Fruit fly (Drosophila melanogaster) whole organism, embryonic: ENCODE data around the gene CG31633.

Experiments
- Atf6 ChIP-seq: fragments of 200-800 bp; sonication (Bioruptor generic); IDR thresholded peaks from 2 replicates; pipeline ENCODE4 v1.3.6; 2022; ENCODE audit warnings: missing biosample characterization, missing genetic modification characterization
- B-H1 ChIP-seq: fragments of 200-800 bp; sonication (Bioruptor generic); IDR thresholded peaks from 3 replicates; pipeline ENCODE4 v1.3.6; 2022; ENCODE audit warnings: missing biosample characterization, missing genetic modification characterization
- CG11696 ChIP-seq: fragments of 200-800 bp; sonication (Bioruptor generic); IDR thresholded peaks from 2 replicates; pipeline ENCODE4 v1.3.6; 2022; ENCODE audit warnings: missing biosample characterization, missing genetic modification characterization
- CG13287 ChIP-seq: fragments of 200-800 bp; sonication (Bioruptor generic); IDR thresholded peaks from 2 replicates; pipeline ENCODE4 v1.3.6; 2022; ENCODE audit warnings: missing biosample characterization, missing genetic modification characterization; ENCODE audit not compliant: partially characterized antibody
- CG13424 ChIP-seq: fragments of 200-800 bp; sonication (Bioruptor generic); optimal IDR thresholded peaks from 2 replicates; lab custom pipeline; 2019; ENCODE audit warnings: missing biosample characterization, mild to moderate bottlenecking, missing genetic modification characterization, moderate library complexity
- CG17568 ChIP-seq: fragments of 200-800 bp; sonication (Bioruptor generic); optimal IDR thresholded peaks from 2 replicates; lab custom pipeline; 2018; ENCODE audit warnings: missing biosample characterization, mild to moderate bottlenecking, missing genetic modification characterization, moderate library complexity
- CG17802 ChIP-seq: fragments of 200-800 bp; sonication (Bioruptor generic); optimal IDR thresholded peaks from 2 replicates; lab custom pipeline; 2018; ENCODE audit warnings: missing biosample characterization, mild to moderate bottlenecking, missing genetic modification characterization, moderate library complexity
- CG2712 ChIP-seq: fragments of 200-800 bp; optimal IDR thresholded peaks from 3 replicates; lab custom pipeline; 2019; ENCODE audit warnings: missing biosample characterization, mild to moderate bottlenecking, missing genetic modification characterization, moderate library complexity
- CG2875 ChIP-seq: fragments of 200-800 bp; sonication (Bioruptor generic); optimal IDR thresholded peaks from 2 replicates; lab custom pipeline; 2017; ENCODE audit warnings: missing biosample characterization, mild to moderate bottlenecking, missing genetic modification characterization, missing genetic modification reagents
- CG3726 ChIP-seq: fragments of 200-800 bp; sonication (Bioruptor generic); IDR thresholded peaks from 3 replicates; pipeline ENCODE4, ENCODE4 v1.3.6; 2022; ENCODE audit warnings: missing biosample characterization, missing genetic modification characterization
- CG4404 ChIP-seq: fragments of 200-800 bp; sonication (Bioruptor generic); IDR thresholded peaks from 2 replicates; pipeline ENCODE4 v1.3.6; 2022; ENCODE audit warnings: missing biosample characterization, missing genetic modification characterization
- CG4707 ChIP-seq: fragments of 200-800 bp; sonication (Bioruptor generic); optimal IDR thresholded peaks from 2 replicates; lab custom pipeline; 2018; ENCODE audit warnings: missing biosample characterization, mild to moderate bottlenecking, missing genetic modification characterization, moderate library complexity
- CG6272 ChIP-seq: fragments of 200-800 bp; sonication (Bioruptor generic); IDR thresholded peaks from 2 replicates; pipeline ENCODE4 v1.3.6; 2022; ENCODE audit warnings: missing biosample characterization, missing genetic modification characterization
- CG8359 ChIP-seq: fragments of 200-800 bp; sonication (Bioruptor generic); optimal IDR thresholded peaks from 2 replicates; lab custom pipeline; 2017; ENCODE audit warnings: missing biosample characterization, mild to moderate bottlenecking, missing genetic modification characterization, borderline replicate concordance
- CG9932 ChIP-seq: fragments of 200-800 bp; sonication (Bioruptor generic); IDR thresholded peaks from 2 replicates; pipeline ENCODE4 v1.3.6; 2022; ENCODE audit warnings: missing biosample characterization, missing genetic modification characterization
- D19B ChIP-seq: fragments of 200-800 bp; sonication (Bioruptor generic); optimal IDR thresholded peaks from 2 replicates; lab custom pipeline; 2017; ENCODE audit warnings: missing biosample characterization, mild to moderate bottlenecking, missing genetic modification characterization
- Doc2 ChIP-seq: fragments of 200-800 bp; sonication (Bioruptor generic); IDR thresholded peaks from 2 replicates; pipeline ENCODE4 v1.3.6; 2022; ENCODE audit warnings: missing biosample characterization, missing genetic modification characterization
- E2f1 ChIP-seq: fragments of 200-800 bp; sonication (Bioruptor generic); IDR thresholded peaks from 2 replicates; pipeline ENCODE4 v1.3.6; 2022; ENCODE audit warnings: missing biosample characterization, missing genetic modification characterization
- E2f2 ChIP-seq: fragments of 200-800 bp; sonication (Bioruptor generic); IDR thresholded peaks from 2 replicates; pipeline ENCODE4 v1.3.6; 2022; ENCODE audit warnings: missing biosample characterization, missing genetic modification characterization
- Ets97D ChIP-seq: fragments of 200-800 bp; sonication (Bioruptor generic); optimal IDR thresholded peaks from 3 replicates; lab custom pipeline; 2016; ENCODE audit warnings: missing biosample characterization, missing genetic modification characterization
- Fer2 ChIP-seq: fragments of 200-800 bp; sonication (Bioruptor generic); optimal IDR thresholded peaks from 2 replicates; lab custom pipeline; 2018; ENCODE audit warnings: missing biosample characterization, mild to moderate bottlenecking, missing genetic modification characterization, moderate library complexity
- MTF-1 ChIP-seq: fragments of 200-800 bp; sonication (Bioruptor generic); optimal IDR thresholded peaks from 2 replicates; lab custom pipeline; 2018; ENCODE audit warnings: missing biosample characterization, mild to moderate bottlenecking, missing genetic modification characterization, borderline replicate concordance
- Nf-YC ChIP-seq: fragments of 200-800 bp; optimal IDR thresholded peaks from 3 replicates; lab custom pipeline; 2019; ENCODE audit warnings: missing biosample characterization, mild to moderate bottlenecking, missing genetic modification characterization, moderate library complexity
- Scr ChIP-seq: fragments of 200-800 bp; sonication (Bioruptor generic); IDR thresholded peaks from 2 replicates; pipeline ENCODE4 v1.3.6; 2022; ENCODE audit warnings: missing biosample characterization, missing genetic modification characterization; ENCODE audit not compliant: partially characterized antibody
- Sry-δ ChIP-seq: fragments of 200-800 bp; sonication (Bioruptor generic); optimal IDR thresholded peaks from 2 replicates; lab custom pipeline; 2016; ENCODE audit warnings: missing biosample characterization, missing genetic modification characterization
- YL-1 ChIP-seq: fragments of 200-800 bp; sonication (Bioruptor generic); optimal IDR thresholded peaks from 3 replicates; lab custom pipeline; 2017; ENCODE audit warnings: missing biosample characterization, mild to moderate bottlenecking, missing genetic modification characterization
- ap ChIP-seq: fragments of 200-800 bp; sonication (Bioruptor generic); IDR thresholded peaks from 2 replicates; pipeline ENCODE4 v1.3.6; 2022; ENCODE audit warnings: missing biosample characterization, missing genetic modification characterization
- btn ChIP-seq: fragments of 200-800 bp; sonication (Bioruptor generic); optimal IDR thresholded peaks from 2 replicates; lab custom pipeline; 2016; ENCODE audit warnings: missing biosample characterization, missing genetic modification characterization
- cas ChIP-seq: fragments of 200-800 bp; sonication (Bioruptor generic); IDR thresholded peaks from 2 replicates; pipeline ENCODE4 v1.3.6; 2022; ENCODE audit warnings: missing biosample characterization, missing genetic modification characterization
- crp ChIP-seq, 2 experiments: fragments of 200-800 bp; sonication (Bioruptor generic); optimal IDR thresholded peaks; 2 replicates in 1 of 2; 3 replicates in 1 of 2; lab custom pipeline; 2017; ENCODE audit warnings: missing biosample characterization in 2 of 2, missing genetic modification characterization in 2 of 2, mild to moderate bottlenecking in 1 of 2, moderate library complexity in 1 of 2
- eve ChIP-seq, 2 experiments: fragments of >200 bp; optimal IDR thresholded peaks; 2 replicates each; lab custom pipeline; 2017; ENCODE audit warnings: missing biosample characterization in 2 of 2, missing genetic modification characterization in 2 of 2
- fd102C ChIP-seq: fragments of 200-800 bp; sonication (Bioruptor generic); optimal IDR thresholded peaks from 2 replicates; lab custom pipeline; 2018; ENCODE audit warnings: missing biosample characterization, mild to moderate bottlenecking, missing genetic modification characterization, moderate library complexity
- fd64A ChIP-seq: fragments of 200-800 bp; sonication (Bioruptor generic); optimal IDR thresholded peaks from 3 replicates; lab custom pipeline; 2018; ENCODE audit warnings: missing biosample characterization, mild to moderate bottlenecking, missing genetic modification characterization
- ftz-f1 ChIP-seq: fragments of 200-800 bp; sonication (Bioruptor generic); optimal IDR thresholded peaks from 2 replicates; lab custom pipeline; 2016; ENCODE audit warnings: missing biosample characterization, missing genetic modification characterization
- kah ChIP-seq: fragments of 200-800 bp; sonication (Bioruptor generic); optimal IDR thresholded peaks from 2 replicates; lab custom pipeline; 2018; ENCODE audit warnings: missing biosample characterization, mild to moderate bottlenecking, missing genetic modification characterization
- ranshi ChIP-seq: fragments of 200-800 bp; sonication (Bioruptor generic); IDR thresholded peaks from 2 replicates; pipeline ENCODE4 v1.3.6; 2022; ENCODE audit warnings: missing biosample characterization, missing genetic modification characterization
- ro ChIP-seq: fragments of 200-800 bp; sonication (Bioruptor generic); IDR thresholded peaks from 2 replicates; pipeline ENCODE4 v1.3.6; 2022; ENCODE audit warnings: missing biosample characterization, missing genetic modification characterization
- run ChIP-seq: fragments of 200-800 bp; sonication (Bioruptor generic); optimal IDR thresholded peaks from 3 replicates; lab custom pipeline; 2018; ENCODE audit warnings: missing biosample characterization, mild to moderate bottlenecking, missing genetic modification characterization
- so ChIP-seq: fragments of 200-800 bp; sonication (Bioruptor generic); IDR thresholded peaks from 3 replicates; pipeline ENCODE4 v1.3.6; 2022; ENCODE audit warnings: missing biosample characterization, missing genetic modification characterization
- sug ChIP-seq: fragments of 200-800 bp; optimal IDR thresholded peaks from 2 replicates; lab custom pipeline; 2019; ENCODE audit warnings: missing biosample characterization, mild to moderate bottlenecking, missing genetic modification characterization, moderate library complexity
- tin ChIP-seq: fragments of 200-800 bp; sonication (Bioruptor generic); optimal IDR thresholded peaks from 3 replicates; lab custom pipeline; 2016; ENCODE audit warnings: missing biosample characterization, missing genetic modification characterization
- tna ChIP-seq: fragments of 200-800 bp; sonication (Bioruptor generic); IDR thresholded peaks from 2 replicates; pipeline ENCODE4 v1.3.6; 2022; ENCODE audit warnings: missing biosample characterization, missing genetic modification characterization; ENCODE audit not compliant: partially characterized antibody
- trem ChIP-seq: fragments of 200-800 bp; optimal IDR thresholded peaks from 3 replicates; lab custom pipeline; 2019; ENCODE audit warnings: missing biosample characterization, mild to moderate bottlenecking, missing genetic modification characterization, moderate library complexity
- vnd ChIP-seq: fragments of 200-800 bp; sonication (Bioruptor generic); IDR thresholded peaks from 3 replicates; pipeline ENCODE4 v1.3.6; 2022; ENCODE audit warnings: missing biosample characterization, missing genetic modification characterization; ENCODE audit not compliant: partially characterized antibody
- wek ChIP-seq: fragments of 200-800 bp; sonication (Bioruptor generic); optimal IDR thresholded peaks from 3 replicates; lab custom pipeline; 2018; ENCODE audit warnings: missing biosample characterization, mild to moderate bottlenecking, missing genetic modification characterization, moderate library complexity
- zen2 ChIP-seq: fragments of 200-800 bp; sonication (Bioruptor generic); IDR thresholded peaks from 3 replicates; pipeline ENCODE4 v1.3.6; 2022; ENCODE audit warnings: missing biosample characterization, missing genetic modification characterization; ENCODE audit not compliant: partially characterized antibody

CG31633 gene

dm6 chr2L:6657969-6658748 lies 2.0 kb upstream of the CG31633 start, which contains the start of the genes CG31636 and Ube4A (continued):
- TF ChIP-seq eve (GFP tag; optimal IDR thresholded peaks at IDR 0.05; lab: Kevin White, UChicago) (no peak), wek (GFP tag; lab: Kevin White, UChicago) (peak; percentile 96), crp (GFP tag; optimal IDR thresholded peaks at IDR 0.05; lab: Kevin White, UChicago) (peak in 1 of 2 experiments; percentile 25), trem (tag; lab: Kevin White, UChicago) (peak; percentile 10), YL-1 (GFP tag; lab: Kevin White, UChicago) (peak; percentile 30), zen2 (GFP tag; lab: Robert Waterston, UW) (no peak), CG13424 (no peak), Atf6 (GFP tag; lab: Robert Waterston, UW) (no peak), CG3726 (GFP tag; lab: Robert Waterston, UW) (no peak), E2f2 (GFP tag; lab: Robert Waterston, UW) (peak; percentile 94), tin (GFP tag; lab: Kevin White, UChicago) (no peak), run (no peak), ap (GFP tag; lab: Robert Waterston, UW) (no peak), CG17802 (tag; lab: Kevin White, UChicago) (peak; percentile 24), B-H1 (no peak), vnd (GFP tag; lab: Robert Waterston, UW) (0 out of 3 replicates have a peak, but pooled peaks have one; percentile 37), CG13287 (GFP tag; lab: Robert Waterston, UW) (0 out of 2 replicates have a peak, but pooled peaks have one; percentile 19), fd64A (GFP tag; lab: Kevin White, UChicago) (no peak)
- TF ChIP-seq, all 482 proteins: peak for 22

- TF ChIP-seq MTF-1 (GFP tag; lab: Kevin White, UChicago): no peak
- TF ChIP-seq ro: no peak
- TF ChIP-seq E2f1 (GFP tag; lab: Robert Waterston, UW): peak; percentile 19; the same call in 1 of the 2 replicates
- TF ChIP-seq so (GFP tag; lab: Robert Waterston, UW): no peak
- TF ChIP-seq D19B (GFP tag; lab: Kevin White, UChicago): no peak
- no peak for TF ChIP-seq CG11696 (GFP tag; lab: Robert Waterston, UW)
- peak; percentile 27 for TF ChIP-seq sug (tag; lab: Kevin White, UChicago)
- no peak for TF ChIP-seq Nf-YC
- TF ChIP-seq ranshi (GFP tag; lab: Robert Waterston, UW): no peak
- peak; percentile 40 for TF ChIP-seq ftz-f1 (GFP tag; lab: Kevin White, UChicago)
- no peak for TF ChIP-seq CG8359 (GFP tag; lab: Kevin White, UChicago)
- no peak for TF ChIP-seq kah
- TF ChIP-seq Doc2 (GFP tag; lab: Robert Waterston, UW): no peak
- peak; percentile 33 for TF ChIP-seq CG2712
- 0 out of 2 replicates have a peak, but pooled peaks have one; percentile 20 for TF ChIP-seq CG6272
- TF ChIP-seq cas (GFP tag; lab: Robert Waterston, UW): no peak
- TF ChIP-seq CG2875 (GFP tag; lab: Kevin White, UChicago): no peak
- no peak for TF ChIP-seq CG3726 (GFP tag; lab: Robert Waterston, UW)
- no peak for TF ChIP-seq CG4707 (GFP tag; lab: Kevin White, UChicago)
- 0 out of 2 replicates have a peak, but pooled peaks have one; percentile 40 for TF ChIP-seq CG9932
- TF ChIP-seq Ets97D (GFP tag; lab: Kevin White, UChicago): peak; percentile 75
- no peak for TF ChIP-seq Fer2 (tag; lab: Kevin White, UChicago)
- no peak for TF ChIP-seq btn (GFP tag; lab: Kevin White, UChicago)
- TF ChIP-seq tna (GFP tag; lab: Robert Waterston, UW): no peak
- TF ChIP-seq CG4404 (GFP tag; lab: Robert Waterston, UW): no peak
- peak; percentile 48 for TF ChIP-seq Sry-δ (GFP tag; lab: Kevin White, UChicago)
- no peak for TF ChIP-seq fd102C (GFP tag; lab: Kevin White, UChicago)
- TF ChIP-seq CG17568 (GFP tag; lab: Kevin White, UChicago): no peak
- TF ChIP-seq Scr (GFP tag; lab: Robert Waterston, UW): no peak
Measured at dm6 chr2L:6649085-6649754, 6.9 kb downstream of the CG31633 start, which contains the start of the genes CG31635 and Tango1. CG31635 (minus strand) TSS chr2L:6649114. Tango1 (plus strand) TSS chr2L:6649388.
